Fruit fly (Drosophila melanogaster) whole organism, wandering third instar larva: ENCODE data around the gene CG32262.

ENCODE experiments used
- Myc ChIP-seq: fragments of >200 bp; optimal IDR thresholded peaks from 2 replicates; lab custom pipeline; 2017
- rgr ChIP-seq: fragments of 200-800 bp; sonication (Bioruptor generic); optimal IDR thresholded peaks from 3 replicates; lab custom pipeline; 2016; ENCODE audit warnings: missing biosample characterization, mild to moderate bottlenecking, missing genetic modification characterization

- peak; percentile 50 for TF ChIP-seq rgr (GFP tag; lab: Kevin White, UChicago)
- no peak for TF ChIP-seq Myc (lab: Kevin White, UChicago)
Measured at dm6 chr3L:3787595-3788151, 22.3 kb downstream of the CG32262 start.
